Fruit fly (Drosophila melanogaster): ENCODE data around the gene CG1116.

CG1116 gene

DNA sequence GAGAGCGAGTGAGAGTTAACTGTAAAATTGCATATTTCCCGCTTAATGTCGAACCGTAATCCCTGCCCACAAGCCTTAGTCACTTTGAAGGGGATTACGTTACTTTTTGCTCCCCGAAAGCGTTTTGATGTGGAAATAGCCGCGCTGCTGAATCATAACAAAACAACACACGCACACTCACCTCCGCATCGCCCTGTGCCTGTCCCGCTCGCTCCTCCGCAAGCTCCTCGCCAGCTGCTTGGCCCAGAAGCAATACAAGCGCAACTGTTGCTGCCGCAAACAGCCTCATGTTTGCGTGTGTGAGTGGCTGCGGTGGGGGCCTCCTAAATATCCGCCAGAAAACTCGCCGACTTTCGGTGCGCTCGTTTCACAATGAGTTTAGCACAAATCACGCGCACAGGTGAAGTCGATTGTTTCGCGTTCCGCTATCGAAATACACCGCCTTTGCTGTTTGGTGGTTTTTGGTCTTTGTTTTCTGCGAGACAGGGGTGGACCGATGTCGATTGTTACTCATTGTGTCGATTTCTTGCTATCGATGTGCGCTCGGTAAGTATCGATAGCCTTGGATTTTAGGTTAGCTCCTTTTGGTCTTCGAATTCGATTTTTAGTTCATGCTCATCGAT is 31.9 kb downstream of the CG1116 start, which contains the start of gene CtsF (continued):
- TF ChIP-seq Max (GFP tag; optimal IDR thresholded peaks at IDR 0.05) (no peak), Poxn (GFP tag; IDR thresholded peaks at IDR 0.05) (no peak), E2f1 (GFP tag; IDR thresholded peaks at IDR 0.05) (no peak), stwl (tag; optimal IDR thresholded peaks at IDR 0.05) (peak; percentile 78), prd (optimal IDR thresholded peaks at IDR 0.05) (no peak), prd (GFP tag; IDR thresholded peaks at IDR 0.05) (no peak), Deaf1 (tag; optimal IDR thresholded peaks at IDR 0.05) (peak; percentile 16), CG17802 (tag; optimal IDR thresholded peaks at IDR 0.05) (no peak), Neu2 (GFP tag; optimal IDR thresholded peaks at IDR 0.05; ENCODE audit: borderline replicate concordance) (peak; percentile 99), gro (GFP tag; optimal IDR thresholded peaks at IDR 0.05) (peak; percentile 57), zfh1 (GFP tag; IDR thresholded peaks at IDR 0.05) (no peak), CG4707 (GFP tag; optimal IDR thresholded peaks at IDR 0.05) (no peak), CG7745 (tag; optimal IDR thresholded peaks at IDR 0.05) (no peak), hbn (GFP tag; IDR thresholded peaks at IDR 0.05; ENCODE audit: partially characterized antibody) (peak; percentile 98), org-1 (GFP tag; optimal IDR thresholded peaks at IDR 0.05) (no peak), Hr78 (GFP tag; optimal IDR thresholded peaks at IDR 0.05) (no peak), D19B (GFP tag; optimal IDR thresholded peaks at IDR 0.05) (no peak), CG31224 (GFP tag; IDR thresholded peaks at IDR 0.05) (no peak), MBD-R2 (GFP tag; IDR thresholded peaks at IDR 0.05) (peak; percentile 70), ac (GFP tag; optimal IDR thresholded peaks at IDR 0.05) (no peak), az2 (GFP tag; optimal IDR thresholded peaks at IDR 0.05) (no peak), kah (GFP tag; optimal IDR thresholded peaks at IDR 0.05) (peak; percentile 55), Fer3 (tag; optimal IDR thresholded peaks at IDR 0.05) (no peak), CG6689 (GFP tag; IDR thresholded peaks at IDR 0.05) (no peak), bsh (GFP tag; optimal IDR thresholded peaks at IDR 0.05) (no peak), pum (GFP tag; optimal IDR thresholded peaks at IDR 0.05) (no peak), trem (tag; optimal IDR thresholded peaks at IDR 0.05) (peak; percentile 63), CG31441 (GFP tag; IDR thresholded peaks at IDR 0.05) (no peak), CG1233 (GFP tag; optimal IDR thresholded peaks at IDR 0.05) (peak; percentile 38), CG9817 (tag; optimal IDR thresholded peaks at IDR 0.05) (no peak), CG3407 (GFP tag; optimal IDR thresholded peaks at IDR 0.05) (no peak), Elba2 (GFP tag; optimal IDR thresholded peaks at IDR 0.05) (no peak), CG16813 (GFP tag; IDR thresholded peaks at IDR 0.05; ENCODE audit: partially characterized antibody) (peak; percentile 99), HmgZ (tag; optimal IDR thresholded peaks at IDR 0.05) (peak; percentile 78), CG10654 (GFP tag; optimal IDR thresholded peaks at IDR 0.05) (no peak), nmo (GFP tag; optimal IDR thresholded peaks at IDR 0.05) (peak; percentile 41), esg (GFP tag; conservative IDR thresholded peaks at IDR 0.05) (no peak), Oli (tag; optimal IDR thresholded peaks at IDR 0.05) (no peak), Hmx (GFP tag; optimal IDR thresholded peaks at IDR 0.05) (no peak), Rx (GFP tag; IDR thresholded peaks at IDR 0.05) (no peak), CG17186 (GFP tag; optimal IDR thresholded peaks at IDR 0.05) (peak; percentile 70), Nf-YB (GFP tag; optimal IDR thresholded peaks at IDR 0.05) (no peak), insv (GFP tag; optimal IDR thresholded peaks at IDR 0.05) (no peak), Ptx1 (GFP tag; IDR thresholded peaks at IDR 0.05) (no peak), fd3F (GFP tag; optimal IDR thresholded peaks at IDR 0.05) (no peak), Nf-YC (tag; optimal IDR thresholded peaks at IDR 0.05) (peak; percentile 49), CG10366 (GFP tag; IDR thresholded peaks at IDR 0.05) (no peak), row (GFP tag; IDR thresholded peaks at IDR 0.05) (peak; percentile 57; the same call in 1 of the 3 replicates), CG16815 (GFP tag; optimal IDR thresholded peaks at IDR 0.05) (no peak), onecut (GFP tag; IDR thresholded peaks at IDR 0.05) (no peak; the same call in 1 of the 2 replicates)
